Fruit fly (Drosophila melanogaster): ENCODE results near the gene AANATL7.

Gene AANATL7

DNA sequence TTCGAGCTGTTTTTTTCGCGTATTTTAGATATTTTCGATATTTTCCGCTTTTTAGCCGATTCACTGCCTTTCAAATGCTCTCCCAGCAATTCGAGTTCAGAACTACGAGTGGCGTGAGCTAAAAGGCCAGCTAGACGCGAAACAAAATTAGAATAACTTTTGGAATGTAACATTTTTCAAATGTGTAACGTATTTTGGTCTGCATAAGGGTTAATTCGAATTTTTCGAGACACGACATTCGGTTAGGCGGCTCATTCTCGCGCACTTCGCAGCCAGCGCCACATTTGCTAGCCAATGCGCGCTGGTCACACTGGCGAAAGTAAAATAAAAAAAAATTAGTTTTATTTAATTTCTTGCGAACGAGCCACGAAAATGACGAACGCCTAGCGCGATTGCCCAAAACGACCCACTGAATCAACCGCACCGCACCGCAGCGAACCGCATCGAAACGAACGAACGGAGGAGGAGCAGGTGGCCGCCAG is 43.8 kb downstream of the AANATL7 start, which contains the start of the genes brv3 and Pi4KIIIalpha:
Gene brv3, minus strand, starts transcription at position 51 of the 482 bp plus-strand sequence.
Gene Pi4KIIIalpha, plus strand, starts transcription at position 280 of the 482 bp plus-strand sequence.
- TF ChIP-seq noc (tag; optimal IDR thresholded peaks at IDR 0.05) = no peak

DNA sequence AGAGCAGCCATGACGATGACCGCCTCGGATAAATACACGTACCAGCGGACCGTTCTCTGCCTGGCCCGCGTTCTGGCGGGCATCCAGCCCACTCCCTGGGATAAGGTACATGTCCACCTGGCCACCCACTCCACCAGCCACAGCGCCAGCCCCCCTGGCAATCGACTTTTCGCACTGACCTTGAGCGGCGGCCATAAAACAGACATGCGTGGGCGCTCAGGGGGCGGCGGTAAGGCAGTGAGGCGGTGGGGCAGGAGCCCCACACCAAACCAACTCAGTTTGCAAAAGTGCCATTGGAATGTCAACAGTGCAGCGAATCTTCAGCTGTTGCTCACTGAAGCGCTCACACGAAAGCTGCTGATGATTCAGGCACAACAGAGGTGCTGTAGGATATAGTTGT is 44.3 kb downstream of the AANATL7 start:
- TF ChIP-seq noc (tag; optimal IDR thresholded peaks at IDR 0.05) = no peak

Data from whole organism, larva.